Fruit fly (Drosophila melanogaster) whole organism, embryonic: ENCODE data around the gene Arpc1.
A peak's percentile ranks its signal among the peaks of the same experiment; 100 is the strongest.

Source experiments
- Ada2b ChIP-seq: fragments of 200-800 bp; sonication (Bioruptor generic); IDR thresholded peaks from 2 replicates; pipeline ENCODE4 v1.3.6; 2022; ENCODE audit warnings: missing biosample characterization, missing genetic modification characterization
- Atf-2 ChIP-seq: fragments of 200-800 bp; sonication (Bioruptor generic); optimal IDR thresholded peaks from 2 replicates; lab custom pipeline; 2016; ENCODE audit warnings: missing biosample characterization, missing genetic modification characterization
- Atf6 ChIP-seq: fragments of 200-800 bp; sonication (Bioruptor generic); IDR thresholded peaks from 2 replicates; pipeline ENCODE4 v1.3.6; 2022; ENCODE audit warnings: missing biosample characterization, missing genetic modification characterization
- Bgb ChIP-seq: fragments of 200-800 bp; sonication (Bioruptor generic); IDR thresholded peaks from 2 replicates; pipeline ENCODE4 v1.3.6; 2022; ENCODE audit warnings: missing biosample characterization, missing genetic modification characterization; ENCODE audit not compliant: partially characterized antibody
- CG10321 ChIP-seq: fragments of 200-800 bp; sonication (Bioruptor generic); IDR thresholded peaks from 2 replicates; pipeline ENCODE4 v1.3.6; 2022; ENCODE audit warnings: missing biosample characterization, missing genetic modification characterization
- CG10462 ChIP-seq: fragments of 200-800 bp; sonication (Bioruptor generic); optimal IDR thresholded peaks from 2 replicates; lab custom pipeline; 2016; ENCODE audit warnings: missing biosample characterization, missing genetic modification characterization
- CG10565 ChIP-seq: fragments of 200-800 bp; sonication (Bioruptor generic); optimal IDR thresholded peaks from 3 replicates; lab custom pipeline; 2016; ENCODE audit warnings: missing biosample characterization, mild to moderate bottlenecking, missing genetic modification characterization
- CG11504 ChIP-seq: fragments of 200-800 bp; sonication (Bioruptor generic); optimal IDR thresholded peaks from 3 replicates; lab custom pipeline; 2019; ENCODE audit warnings: missing biosample characterization, mild to moderate bottlenecking, missing genetic modification characterization, moderate library complexity
- CG1233 ChIP-seq: fragments of 200-800 bp; sonication (Bioruptor generic); optimal IDR thresholded peaks from 4 replicates; lab custom pipeline; 2018; ENCODE audit warnings: missing biosample characterization, mild to moderate bottlenecking, missing genetic modification characterization
- CG13296 ChIP-seq: fragments of 200-800 bp; sonication (Bioruptor generic); optimal IDR thresholded peaks from 3 replicates; lab custom pipeline; 2018; ENCODE audit warnings: missing biosample characterization, mild to moderate bottlenecking, missing genetic modification characterization
- CG17612 ChIP-seq: fragments of 200-800 bp; sonication (Bioruptor generic); IDR thresholded peaks from 2 replicates; pipeline ENCODE4 v1.3.6; 2022; ENCODE audit warnings: missing biosample characterization, missing genetic modification characterization
- CG2678 ChIP-seq: fragments of 200-800 bp; sonication (Bioruptor generic); optimal IDR thresholded peaks from 3 replicates; lab custom pipeline; 2019; ENCODE audit warnings: missing biosample characterization, mild to moderate bottlenecking, missing genetic modification characterization, moderate library complexity
- CG30431 ChIP-seq: fragments of 200-800 bp; sonication (Bioruptor generic); optimal IDR thresholded peaks from 2 replicates; lab custom pipeline; 2017; ENCODE audit warnings: missing biosample characterization, missing genetic modification characterization
- CG3163 ChIP-seq: fragments of 200-800 bp; sonication (Bioruptor generic); optimal IDR thresholded peaks from 3 replicates; lab custom pipeline; 2016; ENCODE audit warnings: missing biosample characterization, missing genetic modification characterization
- CG32767 ChIP-seq: fragments of 200-800 bp; sonication (Bioruptor generic); IDR thresholded peaks from 2 replicates; pipeline ENCODE4 v1.3.6; 2022; ENCODE audit warnings: missing biosample characterization, missing genetic modification characterization
- CG34376 ChIP-seq: fragments of 200-800 bp; sonication (Bioruptor generic); optimal IDR thresholded peaks from 2 replicates; lab custom pipeline; 2018; ENCODE audit warnings: missing biosample characterization, mild to moderate bottlenecking, missing genetic modification characterization
- CG4404 ChIP-seq: fragments of 200-800 bp; sonication (Bioruptor generic); IDR thresholded peaks from 2 replicates; pipeline ENCODE4 v1.3.6; 2022; ENCODE audit warnings: missing biosample characterization, missing genetic modification characterization
- CG4617 ChIP-seq: fragments of 200-800 bp; sonication (Bioruptor generic); optimal IDR thresholded peaks from 3 replicates; lab custom pipeline; 2016; ENCODE audit warnings: missing biosample characterization, missing genetic modification characterization, borderline replicate concordance
- CG4707 ChIP-seq: fragments of 200-800 bp; sonication (Bioruptor generic); optimal IDR thresholded peaks from 2 replicates; lab custom pipeline; 2018; ENCODE audit warnings: missing biosample characterization, mild to moderate bottlenecking, missing genetic modification characterization, moderate library complexity
- CG4854 ChIP-seq: fragments of 200-800 bp; sonication (Bioruptor generic); optimal IDR thresholded peaks from 2 replicates; lab custom pipeline; 2016; ENCODE audit warnings: missing biosample characterization, missing genetic modification characterization, inconsistent platforms
- CG7839 ChIP-seq: fragments of 200-800 bp; sonication (Bioruptor generic); optimal IDR thresholded peaks from 3 replicates; lab custom pipeline; 2018; ENCODE audit warnings: missing biosample characterization, mild to moderate bottlenecking, missing genetic modification characterization, moderate library complexity
- CG7963 ChIP-seq: fragments of 200-800 bp; sonication (Bioruptor generic); IDR thresholded peaks from 3 replicates; pipeline ENCODE4 v1.3.6; 2022; ENCODE audit warnings: missing biosample characterization, missing genetic modification characterization; ENCODE audit not compliant: partially characterized antibody
- CG7987 ChIP-seq: fragments of 200-800 bp; sonication (Bioruptor generic); optimal IDR thresholded peaks from 2 replicates; lab custom pipeline; 2018; ENCODE audit warnings: missing biosample characterization, mild to moderate bottlenecking, missing genetic modification characterization, moderate library complexity
- CG9797 ChIP-seq: fragments of 200-800 bp; sonication (Bioruptor generic); optimal IDR thresholded peaks from 3 replicates; lab custom pipeline; 2018; ENCODE audit warnings: missing biosample characterization, mild to moderate bottlenecking, missing genetic modification characterization
- Dp ChIP-seq: fragments of 200-800 bp; sonication (Bioruptor generic); optimal IDR thresholded peaks from 2 replicates; lab custom pipeline; 2018; ENCODE audit warnings: missing biosample characterization, mild to moderate bottlenecking, missing genetic modification characterization, moderate library complexity
- Fer1 ChIP-seq: fragments of 200-800 bp; sonication (Bioruptor generic); optimal IDR thresholded peaks from 2 replicates; lab custom pipeline; 2017; ENCODE audit warnings: missing biosample characterization, mild to moderate bottlenecking, missing genetic modification characterization
- HLH54F ChIP-seq: fragments of 200-800 bp; sonication (Bioruptor generic); optimal IDR thresholded peaks from 3 replicates; lab custom pipeline; 2016; ENCODE audit warnings: missing biosample characterization, missing genetic modification characterization
- Oli ChIP-seq: fragments of 200-800 bp; sonication (Bioruptor generic); optimal IDR thresholded peaks from 2 replicates; lab custom pipeline; 2018; ENCODE audit warnings: missing biosample characterization, mild to moderate bottlenecking, missing genetic modification characterization, moderate library complexity
- Usf ChIP-seq: fragments of 200-800 bp; sonication (Bioruptor generic); optimal IDR thresholded peaks from 2 replicates; lab custom pipeline; 2017; ENCODE audit warnings: missing genotype, missing biosample characterization, missing genetic modification characterization
- Vsx1 ChIP-seq: fragments of 200-800 bp; sonication (Bioruptor generic); optimal IDR thresholded peaks from 2 replicates; lab custom pipeline; 2017; ENCODE audit warnings: missing biosample characterization, mild to moderate bottlenecking, missing genetic modification characterization, missing genetic modification reagents
- ap ChIP-seq: fragments of 200-800 bp; sonication (Bioruptor generic); IDR thresholded peaks from 2 replicates; pipeline ENCODE4 v1.3.6; 2022; ENCODE audit warnings: missing biosample characterization, missing genetic modification characterization
- ase ChIP-seq: fragments of 200-800 bp; sonication (Bioruptor generic); IDR thresholded peaks from 3 replicates; pipeline ENCODE4 v1.3.6; 2022; ENCODE audit warnings: missing biosample characterization, missing genetic modification characterization
- ash1 ChIP-seq: fragments of 200-800 bp; sonication (Bioruptor generic); optimal IDR thresholded peaks from 2 replicates; lab custom pipeline; 2018; ENCODE audit warnings: missing biosample characterization, mild to moderate bottlenecking, missing genetic modification characterization
- emc ChIP-seq: fragments of 200-800 bp; sonication (Bioruptor generic); optimal IDR thresholded peaks from 2 replicates; lab custom pipeline; 2016; ENCODE audit warnings: missing biosample characterization, missing genetic modification characterization
- fd64A ChIP-seq: fragments of 200-800 bp; sonication (Bioruptor generic); optimal IDR thresholded peaks from 3 replicates; lab custom pipeline; 2018; ENCODE audit warnings: missing biosample characterization, mild to moderate bottlenecking, missing genetic modification characterization
- fru ChIP-seq: fragments of >200 bp; optimal IDR thresholded peaks from 2 replicates; lab custom pipeline; 2017
- gem ChIP-seq: fragments of 200-800 bp; sonication (Bioruptor generic); optimal IDR thresholded peaks from 2 replicates; lab custom pipeline; 2019; ENCODE audit warnings: missing biosample characterization, mild to moderate bottlenecking, missing genetic modification characterization, moderate library complexity
- grn ChIP-seq: fragments of 200-800 bp; sonication (Bioruptor generic); optimal IDR thresholded peaks from 3 replicates; lab custom pipeline; 2017; ENCODE audit warnings: missing biosample characterization, missing genetic modification characterization
- ind ChIP-seq: fragments of 200-800 bp; sonication (Bioruptor generic); optimal IDR thresholded peaks from 3 replicates; lab custom pipeline; 2016; ENCODE audit warnings: missing biosample characterization, missing genetic modification characterization
- inv ChIP-seq: fragments of 200-800 bp; sonication (Bioruptor generic); IDR thresholded peaks from 2 replicates; pipeline ENCODE4 v1.3.6; 2022; ENCODE audit warnings: missing biosample characterization, missing genetic modification characterization; ENCODE audit not compliant: partially characterized antibody
- lilli ChIP-seq: fragments of 200-800 bp; sonication (Bioruptor generic); optimal IDR thresholded peaks from 3 replicates; lab custom pipeline; 2016; ENCODE audit warnings: missing biosample characterization, missing genetic modification characterization
- p53 ChIP-seq: fragments of 200-800 bp; sonication (Bioruptor generic); optimal IDR thresholded peaks from 2 replicates; lab custom pipeline; 2016; ENCODE audit warnings: missing biosample characterization, missing genetic modification characterization
- pan ChIP-seq, 4 experiments: fragments of >200 bp in 3 of 4; fragments of 200-800 bp in 1 of 4; sonication (Bioruptor generic) in 1 of 4; optimal IDR thresholded peaks in 3 of 4; IDR thresholded peaks in 1 of 4; 2 replicates each; pipeline versions ENCODE4 v1.3.6 to Lab custom; 2017 to 2022; ENCODE audit warnings: missing biosample characterization in 2 of 4, missing genetic modification characterization in 2 of 4, mixed read lengths in 1 of 4
- peb ChIP-seq: fragments of 200-800 bp; sonication (Bioruptor generic); IDR thresholded peaks from 2 replicates; pipeline ENCODE4 v1.3.6; 2022; ENCODE audit warnings: missing biosample characterization, missing genetic modification characterization
- repo ChIP-seq: fragments of 200-800 bp; sonication (Bioruptor generic); optimal IDR thresholded peaks from 2 replicates; lab custom pipeline; 2016; ENCODE audit warnings: missing biosample characterization, missing genetic modification characterization
- sd ChIP-seq: fragments of 200-800 bp; sonication (Bioruptor generic); optimal IDR thresholded peaks from 3 replicates; lab custom pipeline; 2018; ENCODE audit warnings: missing biosample characterization, mild to moderate bottlenecking, missing genetic modification characterization, moderate library complexity
- sisA ChIP-seq: fragments of 200-800 bp; sonication (Bioruptor generic); IDR thresholded peaks from 2 replicates; pipeline ENCODE4 v1.3.6; 2022; ENCODE audit warnings: missing biosample characterization, missing genetic modification characterization
- slp2 ChIP-seq: fragments of 200-800 bp; sonication (Bioruptor generic); optimal IDR thresholded peaks from 2 replicates; lab custom pipeline; 2016; ENCODE audit warnings: missing biosample characterization, missing genetic modification characterization
- stc ChIP-seq: fragments of 200-800 bp; sonication (Bioruptor generic); IDR thresholded peaks from 2 replicates; pipeline ENCODE4 v1.3.6; 2022; ENCODE audit warnings: missing biosample characterization, missing genetic modification characterization
- tgo ChIP-seq: fragments of 200-800 bp; sonication (Bioruptor generic); IDR thresholded peaks from 3 replicates; pipeline ENCODE4 v1.3.6; 2022; ENCODE audit warnings: missing biosample characterization, missing genetic modification characterization
- zfh1 ChIP-seq: fragments of 200-800 bp; sonication (Bioruptor generic); IDR thresholded peaks from 3 replicates; pipeline ENCODE4 v1.3.6; 2022; ENCODE audit warnings: missing biosample characterization, missing genetic modification characterization

Gene Arpc1

dm6 chr2L:13839744-13840151, 10.2 kb upstream of the Arpc1 start (continued):
- peak; percentile 95 for TF ChIP-seq CG11504 (tag; lab: Kevin White, UChicago)
- peak; percentile 88 for TF ChIP-seq Oli (tag; lab: Kevin White, UChicago)
- TF ChIP-seq CG34376 (GFP tag; lab: Kevin White, UChicago): no peak
- no peak for TF ChIP-seq CG7987 (GFP tag; lab: Kevin White, UChicago)
- TF ChIP-seq CG4404 (GFP tag; lab: Robert Waterston, UW): no peak; the same call in 1 of the 2 replicates
- peak; percentile 83 for TF ChIP-seq Atf6 (GFP tag; lab: Robert Waterston, UW)
- TF ChIP-seq CG4707 (GFP tag; lab: Kevin White, UChicago): no peak
- no peak for TF ChIP-seq fru (lab: Kevin White, UChicago)
- TF ChIP-seq CG17612 (GFP tag; lab: Robert Waterston, UW): peak; percentile 37; the same call in 1 of the 2 replicates
- TF ChIP-seq ind (GFP tag; lab: Kevin White, UChicago): peak; percentile 65
- TF ChIP-seq p53: no peak
- peak; percentile 59 for TF ChIP-seq stc
- TF ChIP-seq pan (optimal IDR thresholded peaks at IDR 0.05; lab: Kevin White, UChicago): no peak
- peak in 1 of 2 experiments; percentile 77 for TF ChIP-seq pan (GFP tag; optimal IDR thresholded peaks at IDR 0.05 in 1 of 2, IDR thresholded peaks at IDR 0.05 in 1 of 2)
- peak; percentile 86 for TF ChIP-seq Atf-2
- peak; percentile 37 for TF ChIP-seq CG3163 (GFP tag; lab: Kevin White, UChicago)
- peak; percentile 78 for TF ChIP-seq lilli
- TF ChIP-seq CG9797: no peak
- peak; percentile 47 for TF ChIP-seq repo
- TF ChIP-seq tgo (GFP tag; lab: Robert Waterston, UW): peak; percentile 80
- no peak for TF ChIP-seq CG7963 (GFP tag; lab: Robert Waterston, UW)
- TF ChIP-seq CG13296 (GFP tag; lab: Kevin White, UChicago): peak; percentile 23
- peak; percentile 56 for TF ChIP-seq ap (GFP tag; lab: Robert Waterston, UW)
- TF ChIP-seq Usf (GFP tag; lab: Kevin White, UChicago): peak; percentile 55
- TF ChIP-seq emc: peak; percentile 50
- TF ChIP-seq peb: peak; percentile 62; the same call in 1 of the 2 replicates
- TF ChIP-seq CG10565: peak; percentile 45
- TF ChIP-seq gem: peak; percentile 92
- peak; percentile 85 for TF ChIP-seq CG2678 (tag; lab: Kevin White, UChicago)
- TF ChIP-seq inv (GFP tag; lab: Robert Waterston, UW): no peak
- TF ChIP-seq CG4617 (GFP tag; lab: Kevin White, UChicago): peak; percentile 27
- no peak for TF ChIP-seq Bgb (GFP tag; lab: Robert Waterston, UW)
- TF ChIP-seq HLH54F (GFP tag; lab: Kevin White, UChicago): peak; percentile 58
- peak; percentile 68 for TF ChIP-seq CG30431 (GFP tag; lab: Kevin White, UChicago)
- TF ChIP-seq grn: no peak
- TF ChIP-seq CG4854 (GFP tag; lab: Kevin White, UChicago): peak; percentile 81
- TF ChIP-seq CG10462 (GFP tag; lab: Kevin White, UChicago): peak; percentile 62
- TF ChIP-seq ase: peak; percentile 53; the same call in 1 of the 3 replicates
- no peak for TF ChIP-seq fd64A (GFP tag; lab: Kevin White, UChicago)
- TF ChIP-seq Ada2b (GFP tag; lab: Robert Waterston, UW): peak; percentile 85
- TF ChIP-seq CG32767 (GFP tag; lab: Robert Waterston, UW): peak; percentile 80
- TF ChIP-seq CG10321 (GFP tag; lab: Robert Waterston, UW): no peak
- 0 out of 3 replicates have a peak, but pooled peaks have one; percentile 37 for TF ChIP-seq zfh1 (GFP tag; lab: Robert Waterston, UW)
- TF ChIP-seq CG7839 (tag; lab: Kevin White, UChicago): peak; percentile 93
- TF ChIP-seq Dp (GFP tag; lab: Kevin White, UChicago): no peak
- peak; percentile 79 for TF ChIP-seq Fer1
- TF ChIP-seq ash1 (GFP tag; lab: Kevin White, UChicago): no peak
- TF ChIP-seq sd (tag; lab: Kevin White, UChicago): peak; percentile 67
- peak; percentile 36 for TF ChIP-seq CG1233
- TF ChIP-seq Vsx1: peak; percentile 61
- peak; percentile 80 for TF ChIP-seq slp2 (GFP tag; lab: Kevin White, UChicago)
- TF ChIP-seq sisA (GFP tag; lab: Robert Waterston, UW): peak; percentile 80
